Fruit fly (Drosophila melanogaster) whole organism: ENCODE data around the gene Src64B.

Source experiments
- CG8478 ChIP-seq: fragments of >200 bp; optimal IDR thresholded peaks from 2 replicates; lab custom pipeline; 2018; ENCODE audit warnings: inconsistent platforms
- Dll ChIP-seq: fragments of >200 bp; optimal IDR thresholded peaks from 2 replicates; lab custom pipeline; 2017
- EcR ChIP-seq, 2 experiments: fragments of >200 bp; optimal IDR thresholded peaks; 2 replicates each; lab custom pipeline; 2017; ENCODE audit warnings: missing biosample characterization in 2 of 2, missing genetic modification characterization in 2 of 2, missing genetic modification reagents in 2 of 2
- pan ChIP-seq: fragments of >200 bp; optimal IDR thresholded peaks from 2 replicates; lab custom pipeline; 2017
- psq ChIP-seq: fragments of >200 bp; optimal IDR thresholded peaks from 2 replicates; lab custom pipeline; 2017
- usp ChIP-seq: fragments of >200 bp; optimal IDR thresholded peaks from 2 replicates; lab custom pipeline; 2017; ENCODE audit warnings: missing biosample characterization, missing genetic modification characterization, mixed read lengths

Gene Src64B

DNA sequence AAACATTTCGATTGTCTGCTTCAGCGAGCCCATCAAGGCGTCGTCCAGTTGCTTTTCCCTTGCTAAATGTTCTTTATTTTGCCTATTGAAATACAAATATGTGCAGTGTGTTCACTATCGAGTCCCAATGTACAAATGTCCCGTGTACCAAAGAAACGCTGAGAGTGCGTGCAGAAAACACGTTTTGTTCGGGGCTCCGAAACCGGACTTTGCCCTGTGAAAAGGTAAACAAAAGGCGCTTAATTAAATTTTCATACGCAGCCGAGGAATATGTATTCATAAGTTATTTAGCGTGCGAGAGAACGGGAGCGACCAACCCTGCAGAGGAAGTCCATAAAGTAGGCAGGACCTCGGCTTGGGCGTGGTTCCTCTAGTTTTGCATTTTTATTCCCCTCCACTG lies 80.9 kb downstream of the Src64B start:
- no peak for TF ChIP-seq Dll
- no peak for TF ChIP-seq usp
- no peak for TF ChIP-seq psq (lab: Kevin White, UChicago)
- TF ChIP-seq CG8478 (lab: Kevin White, UChicago), result no peak
- no peak for TF ChIP-seq pan
- TF ChIP-seq EcR (GFP tag; optimal IDR thresholded peaks at IDR 0.05; lab: Kevin White, UChicago), result no peak

- TF ChIP-seq Dll (no peak), pan (no peak), usp (no peak), psq (lab: Kevin White, UChicago) (no peak), CG8478 (lab: Kevin White, UChicago) (no peak), EcR (GFP tag; optimal IDR thresholded peaks at IDR 0.05; lab: Kevin White, UChicago) (no peak)
These were observed 81.4 kb downstream of the Src64B start for dm6 chr3L:4544633-4545032.

DNA sequence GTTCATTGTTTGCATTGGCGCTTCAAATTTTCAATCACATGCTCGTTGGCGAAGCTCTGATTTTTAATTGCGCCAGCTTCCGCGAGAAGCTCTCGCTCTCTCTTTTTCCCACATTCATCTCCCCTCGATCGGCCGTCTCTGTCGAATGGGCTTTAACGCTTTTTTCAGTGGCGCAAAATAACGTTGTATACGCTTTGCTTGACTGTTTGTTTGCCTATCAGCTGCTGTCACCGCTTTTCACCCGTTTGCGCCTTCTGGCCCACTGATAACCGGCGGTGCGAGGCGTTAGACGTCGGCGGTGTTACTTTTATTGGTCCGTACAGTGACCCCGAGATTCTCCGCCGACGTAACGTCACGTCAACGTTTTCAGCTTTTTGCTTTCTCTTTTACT lies 82.2 kb downstream of the Src64B start:
- TF ChIP-seq EcR (GFP tag; optimal IDR thresholded peaks at IDR 0.05; lab: Kevin White, UChicago) (peak; percentile 44 to 88), Dll (no peak)

DNA sequence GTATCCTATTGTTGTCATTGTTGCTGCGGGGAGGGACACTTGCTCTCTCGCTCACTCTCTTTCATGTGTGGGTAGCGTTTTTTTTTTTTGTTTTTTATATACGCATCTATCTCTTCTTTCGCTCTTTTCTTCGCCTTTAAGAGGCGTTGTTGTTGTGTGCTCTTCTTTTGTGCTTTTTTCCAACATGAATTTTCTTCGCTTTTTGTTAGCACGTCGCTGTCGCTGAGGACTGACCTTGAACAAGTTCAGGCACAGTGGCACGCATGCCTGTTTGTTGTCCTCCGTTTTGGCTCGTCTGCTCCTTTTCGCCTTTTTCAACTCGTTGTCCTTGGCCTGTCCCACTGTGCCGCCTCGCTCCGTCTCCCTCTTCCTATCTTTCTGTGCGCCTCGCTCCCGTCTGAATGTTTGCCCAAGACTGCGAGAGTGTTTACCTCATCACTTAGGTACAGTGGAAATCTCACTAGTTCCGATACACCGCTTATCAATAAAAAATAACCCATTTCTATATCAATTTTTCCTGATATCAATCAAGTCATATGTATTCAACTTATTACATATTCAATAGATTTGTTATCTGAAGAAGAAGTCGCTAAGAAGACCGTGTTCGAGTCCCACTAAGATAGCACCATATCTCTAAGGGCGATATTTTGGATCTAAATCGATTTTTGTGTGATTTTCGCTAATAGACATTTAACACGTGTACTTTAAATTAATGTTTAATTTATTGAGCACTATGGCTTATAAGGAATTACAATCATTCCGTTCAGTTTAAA lies 82.8 kb downstream of the Src64B start:
- TF ChIP-seq Dll, result no peak
- peak in 1 of 2 experiments; percentile 81 for TF ChIP-seq EcR (GFP tag; optimal IDR thresholded peaks at IDR 0.05; lab: Kevin White, UChicago)
- TF ChIP-seq CG8478 (lab: Kevin White, UChicago), result no peak

dm6 chr3L:4542530-4542929 lies 83.5 kb downstream of the Src64B start:
- TF ChIP-seq usp (no peak), CG8478 (lab: Kevin White, UChicago) (no peak)
